Fruit fly (Drosophila melanogaster) Kc167 (cell line): Measurements from ENCODE around the gene CG42588.

ENCODE experiments used
- Sin3A ChIP-seq: fragments of >200 bp; optimal IDR thresholded peaks from 2 replicates; lab custom pipeline; 2018; ENCODE audit warnings: missing external identifiers
- h ChIP-seq: fragments of >200 bp; optimal IDR thresholded peaks from 3 replicates; lab custom pipeline; 2018; ENCODE audit warnings: missing external identifiers
- insv ChIP-seq: fragments of >200 bp; optimal IDR thresholded peaks from 3 replicates; lab custom pipeline; 2018; ENCODE audit warnings: missing external identifiers
- psq ChIP-seq: fragments of >200 bp; optimal IDR thresholded peaks from 2 replicates; lab custom pipeline; 2017; ENCODE audit warnings: missing external identifiers

DNA sequence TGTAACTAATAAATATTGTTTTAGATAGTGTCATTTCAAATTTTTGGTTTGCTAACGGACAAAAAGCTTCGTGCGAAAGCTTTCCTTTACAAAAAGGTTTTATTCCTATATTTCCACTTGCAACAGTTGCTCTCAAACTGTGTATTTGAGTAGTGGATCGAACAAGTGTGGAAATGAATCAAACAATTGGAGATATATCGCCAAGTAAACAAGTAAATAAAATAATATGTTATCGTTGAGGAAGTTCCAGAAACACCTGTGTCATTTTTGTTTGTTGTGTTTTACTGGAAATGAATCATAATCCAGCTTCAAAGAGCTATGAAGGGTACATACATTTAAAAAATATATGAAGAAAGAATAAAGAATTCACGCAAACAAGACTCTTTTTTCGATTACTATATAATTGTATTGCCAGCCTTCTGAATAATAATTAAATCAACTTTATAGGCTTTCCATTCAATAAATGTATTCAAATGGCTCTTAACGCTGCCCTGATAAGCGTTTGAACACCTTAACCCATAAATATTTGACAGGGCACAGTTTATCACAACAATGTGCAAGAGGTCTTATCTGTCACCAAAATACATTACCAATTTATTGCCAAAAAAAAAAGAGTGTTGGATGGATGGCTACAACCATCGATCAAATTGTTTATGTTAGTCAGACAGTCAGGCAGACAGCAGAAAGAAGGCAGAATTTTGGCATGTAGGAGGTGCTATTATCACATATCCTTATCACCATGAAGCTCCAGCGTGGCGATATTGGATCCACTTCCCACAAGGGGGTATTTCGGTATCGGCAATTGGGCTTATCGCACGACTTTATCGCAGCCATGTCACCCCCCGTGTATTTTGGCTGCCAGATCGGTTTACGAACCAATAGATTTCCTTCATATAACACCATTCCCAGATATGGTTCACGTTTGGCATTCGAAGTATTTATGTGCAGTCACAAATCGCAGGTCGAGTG lies 21.7 kb downstream of the CG42588 start:
- TF ChIP-seq Sin3A (lab: Kevin White, UChicago) = no peak
- no peak for TF ChIP-seq insv (lab: Kevin White, UChicago)
- no peak for TF ChIP-seq psq (lab: Kevin White, UChicago)
- no peak for TF ChIP-seq h (lab: Kevin White, UChicago)
